Fruit fly (Drosophila melanogaster): ENCODE data around the gene CG9281.
A peak's percentile ranks its signal among the peaks of the same experiment; 100 is the strongest.

CG9281 gene

dm6 chrX:15758692-15759240 lies 48.4 kb upstream of the CG9281 start:
- TF ChIP-seq B-H2 (GFP tag; optimal IDR thresholded peaks at IDR 0.05), result peak; percentile 0
- TF ChIP-seq Med (GFP tag), result peak; percentile 58
- TF ChIP-seq grau (tag; optimal IDR thresholded peaks at IDR 0.05), result peak; percentile 60
- TF ChIP-seq gce (GFP tag; IDR thresholded peaks at IDR 0.05), result no peak
- TF ChIP-seq CTCF (GFP tag; optimal IDR thresholded peaks at IDR 0.05), result no peak
- no peak for TF ChIP-seq wdn (GFP tag; IDR thresholded peaks at IDR 0.05)
- TF ChIP-seq cg (GFP tag; optimal IDR thresholded peaks at IDR 0.05), result peak; percentile 9
- TF ChIP-seq crc (GFP tag; optimal IDR thresholded peaks at IDR 0.05), result no peak
- peak; percentile 70 for TF ChIP-seq exex (tag; optimal IDR thresholded peaks at IDR 0.05)
- no peak for TF ChIP-seq CG3838 (GFP tag; optimal IDR thresholded peaks at IDR 0.05)
- TF ChIP-seq CG15479 (GFP tag; optimal IDR thresholded peaks at IDR 0.05), result peak; percentile 17
- peak in 1 of 2 experiments; percentile 54 for TF ChIP-seq Pdp1 (GFP tag; optimal IDR thresholded peaks at IDR 0.05)
- TF ChIP-seq CG34376 (GFP tag; optimal IDR thresholded peaks at IDR 0.05), result peak; percentile 30
- peak; percentile 19 for TF ChIP-seq sug (tag; optimal IDR thresholded peaks at IDR 0.05)

- no peak for TF ChIP-seq Fer3 (tag; optimal IDR thresholded peaks at IDR 0.05)
- TF ChIP-seq PHDP (tag; optimal IDR thresholded peaks at IDR 0.05), result no peak
- no peak for TF ChIP-seq pros (GFP tag; optimal IDR thresholded peaks at IDR 0.05)
- TF ChIP-seq Dbx (GFP tag; IDR thresholded peaks at IDR 0.05), result no peak
- TF ChIP-seq sob (GFP tag; IDR thresholded peaks at IDR 0.05), result no peak
- no peak for TF ChIP-seq CG30020 (tag; optimal IDR thresholded peaks at IDR 0.05)
- TF ChIP-seq ranshi (GFP tag; IDR thresholded peaks at IDR 0.05), result no peak
- no peak for TF ChIP-seq Atf3 (GFP tag; optimal IDR thresholded peaks at IDR 0.05)
- TF ChIP-seq ttk (GFP tag; IDR thresholded peaks at IDR 0.05), result no peak
- TF ChIP-seq Mrtf (GFP tag; IDR thresholded peaks at IDR 0.05), result no peak
- TF ChIP-seq fru (optimal IDR thresholded peaks at IDR 0.05), result no peak
- no peak for TF ChIP-seq aop (GFP tag; IDR thresholded peaks at IDR 0.05)
- TF ChIP-seq oc (tag; optimal IDR thresholded peaks at IDR 0.05), result no peak
- TF ChIP-seq Sox102F (GFP tag; optimal IDR thresholded peaks at IDR 0.05), result no peak
- TF ChIP-seq H2.0 (GFP tag; IDR thresholded peaks at IDR 0.05), result no peak
- TF ChIP-seq luna (GFP tag; optimal IDR thresholded peaks at IDR 0.05), result no peak
- TF ChIP-seq CG7928 (GFP tag; optimal IDR thresholded peaks at IDR 0.05), result no peak
These were observed 45.7 kb upstream of the CG9281 start, which contains the start of gene CG8260 for dm6 chrX:15756018-15756417. CG8260 (plus strand) TSS chrX:15756318.

- TF ChIP-seq tin (GFP tag; optimal IDR thresholded peaks at IDR 0.05), result no peak
- TF ChIP-seq CG9797 (GFP tag; optimal IDR thresholded peaks at IDR 0.05), result peak; percentile 82
- TF ChIP-seq CG16813 (GFP tag; IDR thresholded peaks at IDR 0.05; ENCODE audit: partially characterized antibody), result no peak
- peak; percentile 54 for TF ChIP-seq BEAF-32 (GFP tag; optimal IDR thresholded peaks at IDR 0.05)
- TF ChIP-seq CG10462 (GFP tag; optimal IDR thresholded peaks at IDR 0.05), result no peak
- no peak for TF ChIP-seq CG12155 (GFP tag; optimal IDR thresholded peaks at IDR 0.05)
- TF ChIP-seq bsh (GFP tag; optimal IDR thresholded peaks at IDR 0.05), result no peak
- TF ChIP-seq Hsf (GFP tag; optimal IDR thresholded peaks at IDR 0.05), result no peak
- no peak for TF ChIP-seq H2.0 (GFP tag; IDR thresholded peaks at IDR 0.05)
- no peak for TF ChIP-seq CG12744 (GFP tag; optimal IDR thresholded peaks at IDR 0.05)
- TF ChIP-seq D (optimal IDR thresholded peaks at IDR 0.05), result no peak
- no peak for TF ChIP-seq D (GFP tag; optimal IDR thresholded peaks at IDR 0.05)
- TF ChIP-seq zfh1 (GFP tag; IDR thresholded peaks at IDR 0.05), result 0 out of 3 replicates have a peak, but pooled peaks have one; percentile 21
- TF ChIP-seq bigmax (GFP tag; optimal IDR thresholded peaks at IDR 0.05), result peak; percentile 68
- TF ChIP-seq seq (GFP tag; IDR thresholded peaks at IDR 0.05), result no peak
- no peak for TF ChIP-seq CG11696 (GFP tag; IDR thresholded peaks at IDR 0.05)
- no peak for TF ChIP-seq CG4360 (GFP tag; IDR thresholded peaks at IDR 0.05)
- TF ChIP-seq gce (GFP tag; IDR thresholded peaks at IDR 0.05), result no peak
- no peak for TF ChIP-seq dmrt11E (tag; optimal IDR thresholded peaks at IDR 0.05)
- no peak for TF ChIP-seq CG17385 (GFP tag; optimal IDR thresholded peaks at IDR 0.05)
- no peak for TF ChIP-seq mirr (GFP tag; optimal IDR thresholded peaks at IDR 0.05)
- 0 out of 3 replicates have a peak, but pooled peaks have one; percentile 24 for TF ChIP-seq CG2199 (GFP tag; IDR thresholded peaks at IDR 0.05)
These were observed 38.6 kb upstream of the CG9281 start, which contains the start of gene Mvd for dm6 chrX:15748945-15749344. Mvd (plus strand) TSS chrX:15749166.

Data from whole organism, embryonic.